Fruit fly (Drosophila melanogaster) Kc167 (cell line): Measurements from ENCODE around the gene Fdx1.

ENCODE experiments used
- Myc ChIP-seq: fragments of >200 bp; optimal IDR thresholded peaks from 2 replicates; lab custom pipeline; 2017; ENCODE audit warnings: missing external identifiers
- psq ChIP-seq: fragments of >200 bp; optimal IDR thresholded peaks from 2 replicates; lab custom pipeline; 2017; ENCODE audit warnings: missing external identifiers

DNA sequence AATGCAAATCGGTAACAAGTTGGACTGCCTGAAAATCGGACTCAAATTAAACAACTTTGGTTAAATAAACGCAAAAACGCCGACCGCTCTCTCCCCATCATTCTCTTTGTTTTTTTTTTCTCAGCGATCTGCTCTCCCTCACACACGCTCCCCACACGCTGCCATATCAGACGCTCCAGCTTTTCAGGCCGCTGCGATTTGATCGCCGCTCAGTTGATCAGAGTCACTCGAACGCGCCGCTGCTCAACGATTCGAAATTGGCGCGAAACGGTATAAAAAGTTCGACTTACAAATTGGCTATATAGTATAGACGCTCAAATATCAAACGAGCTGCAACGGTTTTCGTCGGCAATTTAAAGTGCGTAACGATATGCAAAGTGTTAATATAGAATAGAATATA, 30.8 kb downstream of the Fdx1 start:
- TF ChIP-seq psq (lab: Kevin White, UChicago): no peak
- no peak for TF ChIP-seq Myc
